Worm (Caenorhabditis elegans): ENCODE data around the gene phlp-2.

phlp-2 gene

ce11 chrIII:4168665-4169064 lies 40.6 kb upstream of the phlp-2 start, which contains the start of gene ccdc-55:
ccdc-55 (minus strand) TSS chrIII:4168765.
- TF ChIP-seq unc-62 (GFP tag; optimal IDR thresholded peaks at IDR 0.05) (no peak), nhr-237 (tag; optimal IDR thresholded peaks at IDR 0.05) (no peak), elt-3 (tag; optimal IDR thresholded peaks at IDR 0.05) (no peak), hlh-4 (tag; optimal IDR thresholded peaks at IDR 0.05) (no peak), grh-1 (GFP tag; IDR thresholded peaks at IDR 0.05) (no peak), dsc-1 (tag; optimal IDR thresholded peaks at IDR 0.05) (no peak), nhr-28 (tag; optimal IDR thresholded peaks at IDR 0.05) (no peak), swsn-7 (tag; optimal IDR thresholded peaks at IDR 0.05) (no peak), tlp-1 (tag; optimal IDR thresholded peaks at IDR 0.05) (no peak), nhr-77 (tag; optimal IDR thresholded peaks at IDR 0.05) (no peak), ama-1 (optimal IDR thresholded peaks at IDR 0.05) (no peak), ceh-82 (tag; optimal IDR thresholded peaks at IDR 0.05) (no peak), unc-30 (tag; optimal IDR thresholded peaks at IDR 0.05) (no peak), Y116A8C.19 (tag; optimal IDR thresholded peaks at IDR 0.05; ENCODE audit: borderline replicate concordance) (no peak), lin-13 (GFP tag; optimal IDR thresholded peaks at IDR 0.05) (no peak), nhr-20 (tag; optimal IDR thresholded peaks at IDR 0.05) (no peak), skn-1 (tag; optimal IDR thresholded peaks at IDR 0.05) (no peak), hpl-2 (GFP tag; optimal IDR thresholded peaks at IDR 0.05) (no peak), nhr-85 (tag) (no peak), fkh-8 (tag; optimal IDR thresholded peaks at IDR 0.05) (no peak)

DNA sequence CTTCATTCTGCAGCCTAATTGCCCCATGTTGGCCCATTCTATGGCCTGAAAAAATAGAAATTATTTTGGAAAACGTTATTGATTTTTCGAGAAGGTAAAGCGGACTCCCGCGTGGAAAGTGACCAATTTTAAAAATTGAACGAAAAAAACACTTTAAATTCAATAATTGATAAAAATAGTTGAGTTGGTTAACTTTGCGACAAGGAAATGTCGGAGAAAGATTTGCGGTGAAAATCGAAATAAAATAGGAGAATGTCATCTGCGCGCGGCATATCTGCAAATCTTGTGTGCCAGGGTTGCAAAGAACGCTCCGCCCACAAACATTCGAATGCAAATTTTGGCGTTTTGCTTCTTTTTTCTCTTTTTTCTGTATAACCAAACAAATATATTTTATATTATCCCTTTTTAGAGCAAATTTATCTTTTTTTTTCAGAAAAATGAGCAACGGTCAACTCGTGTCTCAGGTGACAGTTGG lies 38.3 kb upstream of the phlp-2 start, which contains the start of the genes rnf-121 and C16C10.4:
Gene rnf-121 (minus strand): TSS at position 51 of the 475 bp plus-strand sequence.
Gene C16C10.4 (plus strand): TSS at position 434 of the 475 bp plus-strand sequence.
- peak; percentile 61 for TF ChIP-seq lin-15B (tag; optimal IDR thresholded peaks at IDR 0.05)
- peak; percentile 60 for TF ChIP-seq nhr-19 (GFP tag; conservative IDR thresholded peaks at IDR 0.05)
- TF ChIP-seq nhr-76 (tag; optimal IDR thresholded peaks at IDR 0.05): no peak
- TF ChIP-seq vab-15 (tag; optimal IDR thresholded peaks at IDR 0.05): no peak
- peak in 1 of 2 experiments; percentile 74 for TF ChIP-seq ztf-11 (tag; optimal IDR thresholded peaks at IDR 0.05)
- TF ChIP-seq efl-1 (optimal IDR thresholded peaks at IDR 0.05): peak; percentile 49 to 74
- peak; percentile 66 to 98 for TF ChIP-seq efl-1 (GFP tag; optimal IDR thresholded peaks at IDR 0.05 in 1 of 2)
- TF ChIP-seq lin-14 (GFP tag; optimal IDR thresholded peaks at IDR 0.05): no peak
- TF ChIP-seq C34B4.2 (tag; optimal IDR thresholded peaks at IDR 0.05): no peak
- peak; percentile 75 for TF ChIP-seq snpc-4 (tag; optimal IDR thresholded peaks at IDR 0.05)
- peak; percentile 26 to 64 (median 34) for TF ChIP-seq ceh-82 (tag; optimal IDR thresholded peaks at IDR 0.05)
- no peak for TF ChIP-seq blmp-1 (tag; optimal IDR thresholded peaks at IDR 0.05)
- no peak for TF ChIP-seq lir-3 (tag; optimal IDR thresholded peaks at IDR 0.05; ENCODE audit: poor library complexity)
- peak; percentile 79 for TF ChIP-seq nhr-90 (tag; optimal IDR thresholded peaks at IDR 0.05; ENCODE audit: poor library complexity)
- no peak for TF ChIP-seq fkh-10 (GFP tag; optimal IDR thresholded peaks at IDR 0.05)
- TF ChIP-seq aha-1 (tag; optimal IDR thresholded peaks at IDR 0.05): no peak
- no peak for TF ChIP-seq nhr-77 (tag; optimal IDR thresholded peaks at IDR 0.05)
- TF ChIP-seq C04F5.9 (tag; optimal IDR thresholded peaks at IDR 0.05): peak; percentile 21
- peak; percentile 67 for TF ChIP-seq tbx-2 (tag; optimal IDR thresholded peaks at IDR 0.05)
- peak; percentile 42 for TF ChIP-seq unc-86 (tag; optimal IDR thresholded peaks at IDR 0.05)
- peak; percentile 51 for TF ChIP-seq ztf-4 (tag; optimal IDR thresholded peaks at IDR 0.05)
- no peak for TF ChIP-seq sptf-1 (tag; optimal IDR thresholded peaks at IDR 0.05)
- TF ChIP-seq nhr-237 (tag; optimal IDR thresholded peaks at IDR 0.05): no peak
- TF ChIP-seq sup-37 (GFP tag; optimal IDR thresholded peaks at IDR 0.05): no peak
- TF ChIP-seq fos-1 (tag; optimal IDR thresholded peaks at IDR 0.05): no peak
- TF ChIP-seq lin-39 (tag; optimal IDR thresholded peaks at IDR 0.05): peak; percentile 60
- TF ChIP-seq pqm-1 (tag; optimal IDR thresholded peaks at IDR 0.05): no peak
- no peak for TF ChIP-seq ets-5 (GFP tag; IDR thresholded peaks at IDR 0.05)
- no peak for TF ChIP-seq ama-1 (optimal IDR thresholded peaks at IDR 0.05)
- no peak for TF ChIP-seq hlh-4 (tag; optimal IDR thresholded peaks at IDR 0.05)
- peak; percentile 67 for TF ChIP-seq swsn-7 (tag; optimal IDR thresholded peaks at IDR 0.05)
- TF ChIP-seq pax-3 (tag; optimal IDR thresholded peaks at IDR 0.05): no peak
- peak; percentile 64 for TF ChIP-seq nhr-20 (tag; optimal IDR thresholded peaks at IDR 0.05)
- no peak for TF ChIP-seq Y116A8C.19 (tag; optimal IDR thresholded peaks at IDR 0.05; ENCODE audit: borderline replicate concordance)
- peak; percentile 75 for TF ChIP-seq snu-23 (GFP tag; optimal IDR thresholded peaks at IDR 0.05)
- no peak for TF ChIP-seq sox-4 (tag; optimal IDR thresholded peaks at IDR 0.05)
- peak; percentile 78 for TF ChIP-seq dsc-1 (tag; optimal IDR thresholded peaks at IDR 0.05)
- no peak for TF ChIP-seq egl-27 (tag; optimal IDR thresholded peaks at IDR 0.05)
- TF ChIP-seq dpl-1 (GFP tag; optimal IDR thresholded peaks at IDR 0.05): peak; percentile 48 to 72 (median 70)
- TF ChIP-seq unc-98 (GFP tag; IDR thresholded peaks at IDR 0.05): no peak
- TF ChIP-seq xbp-1 (tag; optimal IDR thresholded peaks at IDR 0.05): peak; percentile 82
